Fruit fly (Drosophila melanogaster): Measurements from ENCODE around the gene 5-HT2B.

Gene 5-HT2B

DNA sequence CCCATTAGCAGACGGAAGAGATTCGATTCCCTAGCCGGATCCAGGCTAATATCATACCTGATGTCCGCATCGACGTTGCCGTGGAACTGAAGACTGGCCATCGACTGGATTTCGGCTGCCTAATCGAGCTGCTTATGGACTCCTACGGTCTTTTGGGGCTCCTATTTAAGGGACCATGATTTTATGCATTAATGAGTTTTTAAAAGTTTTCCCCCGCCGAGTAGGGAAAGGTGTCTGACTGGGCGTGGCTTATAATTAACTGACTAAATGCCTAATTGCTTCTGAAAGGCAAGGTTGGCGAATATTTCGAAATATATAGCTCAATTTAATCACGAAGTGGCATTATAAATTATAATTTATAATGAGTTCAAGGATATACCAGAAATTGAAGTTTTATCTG lies 57.8 kb downstream of the 5-HT2B start, which contains the start of gene Or85e:
TSS of gene Or85e (minus strand) at position 101 of the 400 bp plus-strand sequence.
- TF ChIP-seq Sin3A (optimal IDR thresholded peaks at IDR 0.05): no peak
- no peak for TF ChIP-seq psq (optimal IDR thresholded peaks at IDR 0.05)
- TF ChIP-seq insv (optimal IDR thresholded peaks at IDR 0.05): no peak
- no peak for TF ChIP-seq ttk (optimal IDR thresholded peaks at IDR 0.05)
- TF ChIP-seq h (optimal IDR thresholded peaks at IDR 0.05): no peak
- TF ChIP-seq Myc (optimal IDR thresholded peaks at IDR 0.05): no peak

DNA sequence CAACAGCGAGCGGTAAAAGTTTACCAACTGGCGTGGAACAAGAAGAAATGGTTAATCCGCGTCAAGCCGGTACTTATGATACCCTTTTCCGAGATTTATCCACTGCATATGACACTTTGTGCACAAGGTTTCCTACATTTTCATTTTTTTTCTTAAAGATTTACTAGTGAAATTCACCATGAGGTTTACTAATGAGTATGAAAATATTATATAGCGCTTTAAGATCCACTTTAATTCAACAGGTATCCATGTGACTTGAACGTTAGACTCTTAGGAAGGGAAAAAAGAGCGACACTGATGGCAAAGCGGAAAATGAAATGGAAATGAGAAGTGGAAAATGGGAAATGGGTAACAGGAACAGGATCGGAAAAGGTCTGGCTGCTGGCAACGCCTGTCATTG lies 60.6 kb downstream of the 5-HT2B start:
- TF ChIP-seq h (optimal IDR thresholded peaks at IDR 0.05) (no peak), ttk (optimal IDR thresholded peaks at IDR 0.05) (no peak), psq (optimal IDR thresholded peaks at IDR 0.05) (no peak), insv (optimal IDR thresholded peaks at IDR 0.05) (no peak), Sin3A (optimal IDR thresholded peaks at IDR 0.05) (no peak), Myc (optimal IDR thresholded peaks at IDR 0.05) (no peak)

DNA sequence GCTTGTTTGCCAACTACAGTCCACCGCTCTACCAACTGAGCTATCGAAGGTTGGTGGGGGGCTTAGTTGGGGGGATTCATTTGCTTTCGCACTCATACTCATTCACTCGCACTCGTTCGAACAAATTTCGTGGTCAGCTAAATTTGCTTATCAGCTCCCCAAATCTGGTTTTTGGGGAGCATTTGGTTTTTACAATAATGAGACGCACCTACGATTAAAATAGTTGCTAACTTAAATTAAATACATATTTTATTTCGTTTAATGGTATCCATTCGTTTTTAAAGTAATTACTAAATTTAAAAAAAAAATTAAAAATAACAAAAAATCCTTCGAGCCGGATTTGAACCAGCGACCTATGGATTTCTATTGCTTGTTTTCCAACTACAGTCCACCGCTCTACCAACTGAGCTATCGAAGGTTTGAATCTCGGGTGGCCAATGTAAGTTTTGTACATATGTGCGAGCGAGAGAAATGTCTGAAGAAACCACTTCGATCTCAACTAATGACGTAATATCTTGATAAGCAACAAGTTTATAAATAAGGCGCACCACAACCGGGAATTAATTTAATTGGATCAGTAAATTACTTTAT lies 64.5 kb downstream of the 5-HT2B start:
- TF ChIP-seq h (optimal IDR thresholded peaks at IDR 0.05) (no peak), psq (optimal IDR thresholded peaks at IDR 0.05) (no peak), Sin3A (optimal IDR thresholded peaks at IDR 0.05) (no peak), ttk (optimal IDR thresholded peaks at IDR 0.05) (no peak), Myc (optimal IDR thresholded peaks at IDR 0.05) (no peak), insv (optimal IDR thresholded peaks at IDR 0.05) (no peak)

DNA sequence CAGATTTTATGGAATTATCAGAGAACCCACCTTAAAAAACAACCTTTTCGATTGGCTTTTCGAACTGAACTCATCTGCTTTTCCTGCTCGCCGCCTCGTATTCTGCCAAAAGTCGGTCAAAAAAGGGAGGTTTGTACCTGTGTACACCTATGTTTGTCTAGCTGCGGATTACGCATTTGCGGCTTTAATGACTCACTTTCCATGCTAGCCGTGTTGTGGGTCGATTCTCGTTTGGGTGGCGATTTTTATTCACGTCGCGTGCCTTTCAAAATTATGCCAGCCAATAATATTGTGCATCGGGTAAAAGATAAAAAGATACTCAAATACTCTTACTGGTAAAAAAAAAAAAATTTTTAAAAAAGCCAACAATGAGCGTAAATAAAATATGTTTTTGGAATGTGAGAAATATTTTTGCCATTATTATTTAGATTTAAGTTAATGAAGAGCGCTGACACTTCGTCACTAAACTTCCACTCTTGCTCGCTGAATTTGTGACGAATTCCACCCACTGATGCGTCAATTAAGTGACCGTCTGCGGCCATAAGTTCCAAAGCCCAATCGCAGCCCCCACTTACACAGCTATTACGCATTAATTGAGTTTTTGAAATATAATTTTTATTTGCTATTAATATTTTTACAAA lies 67.7 kb downstream of the 5-HT2B start, which contains the start of gene Cyp313b1:
TSS of gene Cyp313b1 (minus strand) at position 71 of the 641 bp plus-strand sequence.
- TF ChIP-seq h (optimal IDR thresholded peaks at IDR 0.05): no peak
- TF ChIP-seq Myc (optimal IDR thresholded peaks at IDR 0.05): no peak
- no peak for TF ChIP-seq psq (optimal IDR thresholded peaks at IDR 0.05)
- no peak for TF ChIP-seq insv (optimal IDR thresholded peaks at IDR 0.05)
- no peak for TF ChIP-seq Sin3A (optimal IDR thresholded peaks at IDR 0.05)
- no peak for TF ChIP-seq ttk (optimal IDR thresholded peaks at IDR 0.05)

DNA sequence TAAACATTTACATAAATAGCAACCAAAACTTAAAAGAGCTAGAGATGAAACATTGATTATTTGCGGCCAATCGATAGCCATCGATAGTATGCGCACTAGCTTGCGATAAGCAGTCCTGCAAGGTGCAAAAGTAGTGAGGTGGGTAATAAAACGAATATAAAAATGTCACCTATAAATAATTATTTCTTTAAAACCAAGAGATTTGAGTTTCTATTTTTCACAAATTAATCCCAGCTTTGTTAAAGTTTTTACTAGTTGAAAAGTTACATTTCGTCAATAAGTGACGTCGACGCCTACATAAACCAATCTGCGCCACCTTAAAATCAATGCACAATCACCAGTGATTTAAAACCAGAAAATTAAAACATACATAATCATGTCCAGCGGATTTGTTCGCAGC lies 72.7 kb downstream of the 5-HT2B start, which contains the start of the genes Mkk4 and SLIRP2:
TSS of gene Mkk4 (minus strand) at position 56 of the 400 bp plus-strand sequence.
TSS of gene SLIRP2 (plus strand) at position 344 of the 400 bp plus-strand sequence.
- TF ChIP-seq psq (optimal IDR thresholded peaks at IDR 0.05) (no peak), ttk (optimal IDR thresholded peaks at IDR 0.05) (no peak), insv (optimal IDR thresholded peaks at IDR 0.05) (no peak), h (optimal IDR thresholded peaks at IDR 0.05) (no peak), Myc (optimal IDR thresholded peaks at IDR 0.05) (no peak), Sin3A (optimal IDR thresholded peaks at IDR 0.05) (no peak)

DNA sequence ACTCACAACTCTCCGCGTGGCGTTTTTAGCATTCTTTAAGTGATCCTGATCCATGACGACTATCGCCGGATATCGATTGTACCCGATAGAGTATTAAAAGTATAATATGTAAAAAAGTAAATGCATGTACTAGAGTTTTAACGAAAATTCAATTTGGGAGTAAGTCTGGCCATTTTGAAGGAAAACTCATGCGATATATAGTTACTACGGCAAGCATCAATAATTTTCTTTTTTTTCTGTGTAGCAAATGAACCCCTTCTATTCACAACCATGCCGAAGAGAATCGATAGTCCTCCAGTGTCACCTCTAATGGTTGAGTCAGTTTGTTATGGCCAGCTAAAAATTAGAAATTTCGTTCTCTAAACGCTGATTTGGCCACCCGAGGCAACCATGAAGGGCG lies 74.7 kb downstream of the 5-HT2B start, which contains the start of the genes Sys1 and Dhod:
TSS of gene Sys1 (plus strand) at position 91 of the 400 bp plus-strand sequence.
TSS of gene Dhod (minus strand) at position 186 of the 400 bp plus-strand sequence.
- no peak for TF ChIP-seq psq (optimal IDR thresholded peaks at IDR 0.05)
- no peak for TF ChIP-seq insv (optimal IDR thresholded peaks at IDR 0.05)
- no peak for TF ChIP-seq ttk (optimal IDR thresholded peaks at IDR 0.05)
- no peak for TF ChIP-seq Myc (optimal IDR thresholded peaks at IDR 0.05)
- TF ChIP-seq Sin3A (optimal IDR thresholded peaks at IDR 0.05): no peak
- no peak for TF ChIP-seq h (optimal IDR thresholded peaks at IDR 0.05)

DNA sequence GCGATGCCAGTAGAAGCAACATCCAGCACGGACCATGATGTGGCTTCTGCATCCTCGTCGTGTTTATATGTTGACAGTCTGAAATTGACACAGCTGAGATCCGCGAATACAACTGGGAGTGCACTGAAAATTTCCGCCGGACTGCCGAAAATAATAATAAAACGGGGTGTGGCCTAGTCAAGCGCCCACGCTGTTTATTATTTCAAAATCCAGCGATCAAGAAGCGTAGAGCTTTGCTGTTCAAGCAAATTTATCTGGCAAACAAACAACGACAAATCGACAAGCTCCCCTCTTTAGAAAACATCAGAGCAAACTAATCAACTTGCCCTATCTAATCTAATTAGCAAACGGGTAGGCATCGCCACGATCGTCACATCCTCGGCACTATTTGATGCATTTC lies 76.1 kb downstream of the 5-HT2B start:
- TF ChIP-seq insv (optimal IDR thresholded peaks at IDR 0.05): no peak
- no peak for TF ChIP-seq ttk (optimal IDR thresholded peaks at IDR 0.05)
- no peak for TF ChIP-seq psq (optimal IDR thresholded peaks at IDR 0.05)
- no peak for TF ChIP-seq Sin3A (optimal IDR thresholded peaks at IDR 0.05)
- TF ChIP-seq Myc (optimal IDR thresholded peaks at IDR 0.05): no peak
- TF ChIP-seq h (optimal IDR thresholded peaks at IDR 0.05): no peak

DNA sequence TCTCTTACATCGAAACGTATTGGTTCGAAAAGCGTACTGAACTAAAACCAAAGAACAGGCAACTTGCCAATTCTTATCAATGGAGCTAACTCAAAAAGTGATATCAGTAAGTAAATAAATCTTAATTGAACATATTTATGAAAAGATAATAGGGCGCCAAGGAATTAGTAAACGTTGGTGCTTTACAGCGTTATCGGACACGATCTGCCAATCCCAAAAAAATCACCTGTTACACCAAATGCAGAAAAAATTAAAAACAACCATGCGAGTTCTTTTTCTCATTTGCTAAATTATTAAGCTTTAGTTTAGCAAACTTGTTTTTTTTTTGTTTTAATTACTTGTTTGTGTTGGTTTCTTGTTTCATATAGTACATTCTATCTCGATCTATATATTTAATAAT lies 76.7 kb downstream of the 5-HT2B start, which contains the start of gene CG42489:
TSS of gene CG42489 (minus strand) at position 101 of the 400 bp plus-strand sequence.
- no peak for TF ChIP-seq insv (optimal IDR thresholded peaks at IDR 0.05)

DNA sequence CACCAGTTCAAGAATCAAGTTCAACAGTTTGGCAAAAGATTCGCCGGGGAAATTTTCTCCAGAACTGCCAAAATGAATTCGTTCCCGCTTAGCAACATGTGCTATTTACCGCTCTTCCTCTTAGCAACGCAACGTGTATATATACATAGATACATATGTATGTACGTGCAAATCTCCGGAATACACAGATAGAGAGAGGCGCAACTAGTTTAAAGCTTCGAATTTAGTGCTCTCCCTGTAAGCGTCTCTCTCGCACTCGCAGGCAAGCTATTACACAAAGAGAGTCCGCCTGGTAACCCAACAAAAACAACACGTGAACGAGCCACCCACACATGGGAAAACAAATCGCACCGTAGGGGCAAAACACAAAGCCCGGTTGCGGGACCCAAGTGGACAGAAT lies 80.7 kb downstream of the 5-HT2B start:
- no peak for TF ChIP-seq h (optimal IDR thresholded peaks at IDR 0.05)
- TF ChIP-seq Sin3A (optimal IDR thresholded peaks at IDR 0.05): no peak

DNA sequence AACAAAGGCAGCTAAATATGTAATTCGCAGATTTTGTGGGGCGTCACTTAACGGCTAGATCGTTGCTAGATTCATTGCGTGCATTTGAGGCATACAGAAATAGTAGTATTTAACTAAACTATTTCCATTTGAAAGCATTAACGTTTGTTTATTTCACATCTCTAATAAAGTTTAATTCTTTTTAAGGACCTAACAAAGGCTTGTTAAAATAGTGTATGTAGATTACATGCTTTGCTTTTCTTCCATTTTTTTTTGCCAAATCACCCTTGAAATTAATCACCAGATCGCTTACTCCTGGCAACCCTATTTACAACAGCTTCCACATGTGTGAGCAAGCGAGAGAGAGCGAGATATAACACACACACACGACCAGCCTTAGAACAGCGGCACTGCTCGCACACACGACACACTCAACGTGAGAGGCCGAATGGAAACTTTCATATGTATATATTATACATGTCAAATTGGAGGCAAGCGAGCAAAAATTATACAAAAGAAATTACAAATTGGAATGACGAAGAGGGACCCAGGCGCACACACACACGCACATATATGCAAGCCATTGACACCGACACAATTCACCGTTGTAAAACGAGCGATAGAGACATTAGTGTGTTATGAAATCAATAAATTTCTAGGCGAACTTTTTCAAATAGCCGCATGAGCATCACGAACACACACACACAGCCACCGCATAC lies 81.3 kb downstream of the 5-HT2B start:
- no peak for TF ChIP-seq psq (optimal IDR thresholded peaks at IDR 0.05)
- TF ChIP-seq h (optimal IDR thresholded peaks at IDR 0.05): no peak
- no peak for TF ChIP-seq ttk (optimal IDR thresholded peaks at IDR 0.05)
- no peak for TF ChIP-seq Myc (optimal IDR thresholded peaks at IDR 0.05)
- no peak for TF ChIP-seq Sin3A (optimal IDR thresholded peaks at IDR 0.05)
- TF ChIP-seq insv (optimal IDR thresholded peaks at IDR 0.05): no peak

DNA sequence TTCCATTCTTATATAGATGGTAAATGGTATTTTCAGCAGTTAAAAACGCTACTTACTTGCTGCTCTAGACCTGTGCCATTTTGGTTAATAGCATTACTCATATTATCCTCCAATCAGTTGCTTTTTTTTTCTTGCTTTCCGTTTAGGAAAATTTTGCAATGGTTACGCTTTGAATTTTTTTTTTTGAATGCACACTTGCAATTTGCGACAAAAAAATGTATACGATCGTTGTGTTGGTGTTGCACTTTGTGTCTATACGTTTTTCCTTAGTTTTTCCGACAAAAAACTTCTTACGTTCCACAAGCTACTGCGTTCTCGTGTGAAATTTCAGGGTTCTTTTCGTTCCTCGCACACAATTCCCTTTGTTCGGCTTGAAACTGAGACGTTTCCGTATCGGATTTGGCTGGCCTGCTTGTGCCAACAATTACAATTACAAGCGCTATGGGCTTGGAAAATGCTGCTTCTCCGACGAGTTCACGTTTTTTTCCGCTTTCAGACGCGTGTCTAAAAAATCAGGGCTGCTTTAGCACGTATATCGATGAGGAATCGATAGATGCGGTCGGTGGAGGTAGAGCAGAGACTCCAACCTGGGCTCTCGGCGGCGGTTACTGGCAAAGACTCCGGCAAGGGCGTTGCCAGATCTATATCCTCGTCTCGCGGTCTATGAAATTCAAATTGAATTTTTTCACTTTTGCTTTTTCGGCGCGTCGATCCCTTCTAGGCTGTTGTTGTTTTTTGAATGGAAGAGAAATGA lies 82.1 kb downstream of the 5-HT2B start:
- no peak for TF ChIP-seq Myc (optimal IDR thresholded peaks at IDR 0.05)
- TF ChIP-seq ttk (optimal IDR thresholded peaks at IDR 0.05): no peak

DNA sequence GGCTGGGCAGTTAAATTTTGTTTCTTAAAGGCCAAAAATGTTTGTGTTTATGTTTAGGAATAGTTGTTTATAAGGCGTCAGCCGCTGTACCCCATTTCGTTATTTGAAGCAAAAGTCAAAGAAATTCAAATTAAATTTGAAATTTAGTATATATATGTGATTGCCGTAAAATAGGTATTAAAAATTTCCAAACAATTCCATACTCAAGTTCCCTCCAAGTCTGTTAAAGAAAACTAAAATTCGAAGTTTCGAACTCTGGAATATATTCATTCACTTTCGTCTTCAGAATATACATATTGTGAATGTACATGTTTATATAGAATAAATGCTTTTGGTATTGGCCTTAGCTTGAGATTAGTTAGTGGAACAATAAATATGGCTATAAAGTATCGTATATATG lies 82.7 kb downstream of the 5-HT2B start, which contains the start of gene bel:
TSS of gene bel (minus strand) at position 101 of the 400 bp plus-strand sequence.
- TF ChIP-seq psq (optimal IDR thresholded peaks at IDR 0.05) (no peak), insv (optimal IDR thresholded peaks at IDR 0.05) (no peak), Sin3A (optimal IDR thresholded peaks at IDR 0.05) (no peak), ttk (optimal IDR thresholded peaks at IDR 0.05) (no peak), Myc (optimal IDR thresholded peaks at IDR 0.05) (no peak), h (optimal IDR thresholded peaks at IDR 0.05) (no peak)
